Fruit fly (Drosophila melanogaster): Measurements from ENCODE around the gene Sk2.

Sk2 gene

dm6 chr3L:3070274-3071204, 23.7 kb downstream of the Sk2 start, which contains the start of the genes CG32486 and PAN3:
CG32486 (minus strand) TSS chr3L:3070839.
PAN3 (plus strand) TSS chr3L:3071133.
- TF ChIP-seq Sin3A (optimal IDR thresholded peaks at IDR 0.05) (no peak), h (optimal IDR thresholded peaks at IDR 0.05) (no peak), psq (optimal IDR thresholded peaks at IDR 0.05) (peak; percentile 15), insv (optimal IDR thresholded peaks at IDR 0.05) (no peak), ttk (optimal IDR thresholded peaks at IDR 0.05) (peak; percentile 75), Myc (optimal IDR thresholded peaks at IDR 0.05) (no peak)

- no peak for TF ChIP-seq psq (optimal IDR thresholded peaks at IDR 0.05)
- TF ChIP-seq Sin3A (optimal IDR thresholded peaks at IDR 0.05), result no peak
- no peak for TF ChIP-seq insv (optimal IDR thresholded peaks at IDR 0.05)
- TF ChIP-seq Myc (optimal IDR thresholded peaks at IDR 0.05), result no peak
Observed at dm6 chr3L:3071675-3072583, 25.0 kb downstream of the Sk2 start.

DNA sequence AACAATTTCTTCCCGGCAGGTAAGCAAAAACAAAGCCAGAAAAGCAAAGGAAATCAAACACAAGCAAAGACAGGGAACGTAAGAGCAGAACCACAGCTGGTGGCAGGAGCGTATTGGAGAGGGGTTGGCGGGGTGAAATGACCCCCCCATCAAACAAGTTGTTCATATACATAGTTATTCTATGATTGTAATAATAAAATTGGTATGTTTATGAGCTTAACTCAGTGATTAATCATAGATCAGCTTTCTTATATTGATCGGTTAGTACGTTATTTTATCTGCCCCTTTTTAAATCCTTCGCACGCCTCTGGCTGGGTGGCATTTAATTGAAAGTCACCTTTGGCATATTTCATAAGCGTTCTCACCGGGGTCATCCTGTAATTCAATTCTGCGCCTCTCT, 26.6 kb downstream of the Sk2 start:
- TF ChIP-seq ttk (optimal IDR thresholded peaks at IDR 0.05) (no peak), Myc (optimal IDR thresholded peaks at IDR 0.05) (no peak), h (optimal IDR thresholded peaks at IDR 0.05) (no peak)

DNA sequence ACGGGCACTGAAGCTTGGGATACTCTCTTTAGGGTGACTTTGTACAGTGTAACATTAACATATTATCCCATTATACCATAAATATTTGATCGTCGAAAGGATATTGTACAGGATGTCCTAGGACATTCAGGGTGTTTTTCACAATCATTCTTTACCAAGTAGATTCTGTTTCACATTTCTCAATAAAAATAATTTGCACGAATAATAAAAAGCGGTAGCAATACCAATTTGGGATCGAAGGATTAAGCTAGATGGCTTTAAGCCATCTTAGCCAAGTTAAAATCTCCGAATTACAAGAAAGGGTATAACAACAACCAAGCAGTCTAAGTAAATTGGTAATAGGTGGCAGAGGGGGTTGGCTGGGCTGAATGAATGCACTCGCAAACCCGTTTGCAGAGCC, 27.5 kb downstream of the Sk2 start:
- TF ChIP-seq insv (optimal IDR thresholded peaks at IDR 0.05), result no peak
- no peak for TF ChIP-seq Myc (optimal IDR thresholded peaks at IDR 0.05)

DNA sequence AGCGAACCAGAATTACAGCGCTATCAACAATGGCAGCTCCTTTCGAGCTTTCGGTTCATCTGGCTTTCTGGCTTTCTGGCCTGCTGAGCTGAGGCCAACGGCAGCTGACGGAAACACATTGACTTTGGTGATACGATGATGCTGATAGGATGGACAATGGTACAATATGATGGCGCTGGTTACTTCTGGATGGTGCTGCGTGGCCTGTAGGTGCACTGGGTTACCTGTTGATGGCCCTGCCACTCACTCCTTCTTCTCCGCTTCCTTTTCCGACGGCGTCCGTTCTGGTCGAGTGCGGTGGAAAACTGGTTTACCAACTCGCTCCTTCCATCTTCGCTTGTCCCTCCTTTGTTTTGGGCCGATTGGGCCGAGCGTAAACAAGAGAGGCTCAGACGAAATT, 27.9 kb downstream of the Sk2 start:
- no peak for TF ChIP-seq psq (optimal IDR thresholded peaks at IDR 0.05)
- TF ChIP-seq Sin3A (optimal IDR thresholded peaks at IDR 0.05), result no peak
- TF ChIP-seq insv (optimal IDR thresholded peaks at IDR 0.05), result no peak
- no peak for TF ChIP-seq h (optimal IDR thresholded peaks at IDR 0.05)
- TF ChIP-seq Myc (optimal IDR thresholded peaks at IDR 0.05), result no peak
- no peak for TF ChIP-seq ttk (optimal IDR thresholded peaks at IDR 0.05)

DNA sequence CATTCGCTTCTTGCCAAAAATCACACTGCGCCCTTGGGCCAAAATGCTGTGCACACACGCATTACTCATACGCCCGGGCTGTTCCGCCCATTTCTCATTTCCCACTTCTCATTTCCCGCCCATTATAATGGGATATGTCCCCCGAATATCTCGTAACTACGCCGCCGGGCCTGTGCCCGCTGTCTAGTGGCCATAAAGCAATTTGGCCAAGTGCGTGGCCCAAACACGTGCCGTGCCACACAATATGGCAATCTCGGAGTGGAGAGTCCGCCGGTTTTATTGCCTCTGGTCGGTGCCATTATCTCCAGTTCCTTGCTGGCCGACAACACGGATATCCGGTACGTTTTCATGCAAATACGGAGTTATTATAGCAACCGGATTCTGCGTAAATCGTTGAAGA, 30.1 kb downstream of the Sk2 start:
- no peak for TF ChIP-seq psq (optimal IDR thresholded peaks at IDR 0.05)
- no peak for TF ChIP-seq ttk (optimal IDR thresholded peaks at IDR 0.05)
- TF ChIP-seq Sin3A (optimal IDR thresholded peaks at IDR 0.05), result no peak
- TF ChIP-seq insv (optimal IDR thresholded peaks at IDR 0.05), result no peak
- no peak for TF ChIP-seq h (optimal IDR thresholded peaks at IDR 0.05)
- no peak for TF ChIP-seq Myc (optimal IDR thresholded peaks at IDR 0.05)

DNA sequence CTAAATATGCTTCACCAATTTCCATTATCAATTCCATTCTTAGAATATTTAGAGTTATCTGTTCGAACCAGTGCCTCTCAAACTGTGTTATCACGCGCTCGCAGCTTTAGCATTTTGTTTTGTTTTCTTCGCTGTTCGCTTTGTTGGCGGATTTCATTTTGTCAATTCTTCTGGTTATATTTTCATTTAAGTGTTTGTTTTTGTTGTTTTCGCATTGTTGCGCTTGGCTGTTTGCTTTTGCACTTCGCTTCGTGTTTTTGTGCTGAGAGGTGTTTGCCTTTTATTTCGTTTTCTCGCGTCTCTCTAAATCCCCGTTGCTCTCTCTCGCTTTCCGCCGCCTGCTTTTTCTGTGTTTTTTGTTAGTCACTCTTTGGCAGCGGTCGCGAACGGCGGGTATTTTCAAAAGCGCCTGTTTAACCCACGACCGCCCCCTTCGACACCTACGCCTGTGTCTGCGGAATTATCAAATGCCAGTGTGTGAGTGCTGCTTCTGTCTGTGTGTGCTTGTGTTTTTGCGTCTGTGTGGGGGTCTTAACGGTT, 30.8 kb downstream of the Sk2 start:
- no peak for TF ChIP-seq Myc (optimal IDR thresholded peaks at IDR 0.05)
- TF ChIP-seq insv (optimal IDR thresholded peaks at IDR 0.05), result no peak
- TF ChIP-seq psq (optimal IDR thresholded peaks at IDR 0.05), result no peak

DNA sequence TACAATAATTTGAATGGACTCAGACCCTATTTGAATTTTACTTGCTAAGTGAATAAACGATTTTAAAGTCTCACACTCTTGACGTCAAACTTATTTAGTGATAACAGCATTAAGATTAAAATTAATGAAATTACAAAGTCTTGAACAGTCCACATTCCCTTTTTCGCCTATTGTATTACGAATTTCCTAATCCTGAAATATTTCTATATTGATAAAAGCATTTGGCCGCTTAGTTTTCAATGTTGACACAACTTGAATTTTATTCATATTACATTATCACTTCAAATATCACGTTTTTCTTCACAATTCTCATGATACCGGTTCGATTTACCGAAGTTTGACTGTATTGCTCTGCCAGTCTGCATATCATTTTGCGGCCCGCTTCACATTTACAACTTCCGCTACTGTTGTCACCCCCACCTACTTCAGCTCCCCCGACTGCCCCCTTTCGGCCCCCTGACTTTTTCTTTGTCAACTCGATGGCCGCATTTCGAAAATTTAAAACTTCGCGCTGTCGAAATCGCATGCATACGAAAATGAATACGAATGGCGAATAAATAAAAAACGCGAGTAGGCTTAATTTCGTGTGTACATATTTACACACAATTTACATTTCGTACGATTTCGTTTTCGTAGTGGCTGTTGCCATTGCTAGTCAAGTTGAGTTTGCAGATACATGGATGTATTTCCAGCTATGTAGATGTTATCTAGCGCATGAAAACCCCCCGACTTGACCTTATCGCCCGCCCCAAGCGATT, 31.7 kb downstream of the Sk2 start:
- TF ChIP-seq h (optimal IDR thresholded peaks at IDR 0.05), result no peak
- no peak for TF ChIP-seq Myc (optimal IDR thresholded peaks at IDR 0.05)
- TF ChIP-seq Sin3A (optimal IDR thresholded peaks at IDR 0.05), result no peak
- no peak for TF ChIP-seq psq (optimal IDR thresholded peaks at IDR 0.05)
- TF ChIP-seq insv (optimal IDR thresholded peaks at IDR 0.05), result no peak
- TF ChIP-seq ttk (optimal IDR thresholded peaks at IDR 0.05), result no peak

dm6 chr3L:3079156-3079495, 32.2 kb downstream of the Sk2 start:
- TF ChIP-seq ttk (optimal IDR thresholded peaks at IDR 0.05), result no peak
- TF ChIP-seq Myc (optimal IDR thresholded peaks at IDR 0.05), result no peak
- no peak for TF ChIP-seq h (optimal IDR thresholded peaks at IDR 0.05)
- no peak for TF ChIP-seq Sin3A (optimal IDR thresholded peaks at IDR 0.05)
- no peak for TF ChIP-seq insv (optimal IDR thresholded peaks at IDR 0.05)
- TF ChIP-seq psq (optimal IDR thresholded peaks at IDR 0.05), result no peak

- TF ChIP-seq Sin3A (optimal IDR thresholded peaks at IDR 0.05) (no peak), Myc (optimal IDR thresholded peaks at IDR 0.05) (no peak), psq (optimal IDR thresholded peaks at IDR 0.05) (no peak), insv (optimal IDR thresholded peaks at IDR 0.05) (no peak), h (optimal IDR thresholded peaks at IDR 0.05) (no peak), ttk (optimal IDR thresholded peaks at IDR 0.05) (no peak)
Observed at dm6 chr3L:3080084-3080994, 33.5 kb downstream of the Sk2 start.

Data from Kc167 (cell line).